Worm (Caenorhabditis elegans): ENCODE data around the gene acr-7.

DNA sequence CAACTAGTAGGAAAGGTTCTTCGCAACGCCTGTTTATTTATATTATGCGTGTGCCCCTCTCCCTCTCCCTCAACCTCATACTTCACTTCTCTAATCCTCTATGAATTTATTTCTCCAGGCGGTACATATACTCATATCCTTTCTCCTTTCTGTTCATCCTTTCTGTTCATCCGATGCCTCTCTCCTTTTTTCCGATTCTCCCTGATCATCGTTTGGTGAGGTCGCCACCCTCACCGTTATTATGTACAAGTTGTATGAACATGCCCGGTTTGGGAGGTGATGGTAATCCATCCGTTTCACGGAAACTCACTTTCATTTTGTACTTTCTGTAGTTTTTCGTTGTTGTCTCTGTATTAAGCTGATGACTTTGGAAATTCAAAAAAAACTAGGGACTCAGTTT is 9.9 kb downstream of the acr-7 start:
- TF ChIP-seq T22C8.4 (GFP tag; IDR thresholded peaks at IDR 0.05) = no peak
- TF ChIP-seq tab-1 (GFP tag; IDR thresholded peaks at IDR 0.05) = no peak
